Worm (Caenorhabditis elegans) whole organism, early embryonic: ENCODE results near the gene F38B6.6.

Source experiments
- B0310.2 ChIP-seq: sonication (generic microtip); optimal IDR thresholded peaks from 2 replicates; lab custom pipeline; 2016; ENCODE audit warnings: mild to moderate bottlenecking, missing genetic modification characterization, missing compliant biosample characterization
- F13C5.2 ChIP-seq: sonication (generic microtip); optimal IDR thresholded peaks from 2 replicates; lab custom pipeline; 2017; ENCODE audit warnings: mild to moderate bottlenecking, missing genetic modification characterization, inconsistent platforms, missing compliant biosample characterization
- aly-1 ChIP-seq: sonication (generic microtip); optimal IDR thresholded peaks from 2 replicates; lab custom pipeline; 2016; ENCODE audit warnings: missing genetic modification characterization, missing compliant biosample characterization
- ama-1 ChIP-seq: fragments of 150-350 bp; optimal IDR thresholded peaks from 2 replicates; lab custom pipeline; 2014
- ceh-13 ChIP-seq: fragments of 200-800 bp; sonication (Bioruptor generic); optimal IDR thresholded peaks from 2 replicates; lab custom pipeline; 2018; ENCODE audit warnings: mild to moderate bottlenecking, missing genetic modification characterization, missing compliant biosample characterization
- ceh-36 ChIP-seq: sonication (generic microtip); optimal IDR thresholded peaks from 2 replicates; lab custom pipeline; 2016; ENCODE audit warnings: missing genetic modification characterization, inconsistent platforms, missing compliant biosample characterization
- ets-7 ChIP-seq: sonication (generic microtip); optimal IDR thresholded peaks from 2 replicates; lab custom pipeline; 2016; ENCODE audit warnings: missing genotype, missing genetic modification characterization, missing compliant biosample characterization
- flt-1 ChIP-seq: fragments of 200-800 bp; sonication (Bioruptor generic); IDR thresholded peaks from 2 replicates; pipeline ENCODE4 v1.3.6; 2022; ENCODE audit warnings: missing genetic modification characterization, missing compliant biosample characterization
- hmbx-1 ChIP-seq: sonication (generic microtip); optimal IDR thresholded peaks from 2 replicates; lab custom pipeline; 2016; ENCODE audit warnings: mild to moderate bottlenecking, missing genetic modification characterization, missing compliant biosample characterization
- hmg-4 ChIP-seq: fragments of 200-800 bp; sonication (Bioruptor generic); optimal IDR thresholded peaks from 2 replicates; lab custom pipeline; 2018; ENCODE audit warnings: mild to moderate bottlenecking, missing genetic modification characterization, missing compliant biosample characterization
- hnd-1 ChIP-seq: sonication (generic microtip); optimal IDR thresholded peaks from 2 replicates; lab custom pipeline; 2016; ENCODE audit warnings: missing genetic modification characterization, missing compliant biosample characterization
- pes-1 ChIP-seq: fragments of 200-800 bp; sonication (Bioruptor generic); IDR thresholded peaks from 2 replicates; pipeline ENCODE4 v1.3.6; 2022; ENCODE audit warnings: missing genetic modification reagents, missing genetic modification characterization, missing compliant biosample characterization
- scrt-1 ChIP-seq: fragments of 200-800 bp; sonication (Bioruptor generic); IDR thresholded peaks from 2 replicates; pipeline ENCODE4 v1.3.6; 2022; ENCODE audit warnings: missing genetic modification characterization, missing compliant biosample characterization
- sea-1 ChIP-seq: fragments of 200-800 bp; sonication (Bioruptor generic); conservative IDR thresholded peaks from 2 replicates; pipeline ENCODE4 v1.3.6; 2022; ENCODE audit warnings: missing genetic modification characterization, missing compliant biosample characterization
- tbx-11 ChIP-seq: fragments of 200-800 bp; sonication (Bioruptor generic); IDR thresholded peaks from 2 replicates; pipeline ENCODE4 v1.3.6; 2022; ENCODE audit warnings: missing genetic modification characterization, missing compliant biosample characterization
- tbx-37 ChIP-seq: fragments of 200-800 bp; sonication (Bioruptor generic); conservative IDR thresholded peaks from 2 replicates; pipeline ENCODE4 v1.3.6; 2022; ENCODE audit warnings: missing genetic modification reagents, missing genetic modification characterization, missing compliant biosample characterization
- tra-4 ChIP-seq: sonication (generic microtip); optimal IDR thresholded peaks from 2 replicates; lab custom pipeline; 2017; ENCODE audit warnings: missing genetic modification characterization, missing compliant biosample characterization

F38B6.6 gene

DNA sequence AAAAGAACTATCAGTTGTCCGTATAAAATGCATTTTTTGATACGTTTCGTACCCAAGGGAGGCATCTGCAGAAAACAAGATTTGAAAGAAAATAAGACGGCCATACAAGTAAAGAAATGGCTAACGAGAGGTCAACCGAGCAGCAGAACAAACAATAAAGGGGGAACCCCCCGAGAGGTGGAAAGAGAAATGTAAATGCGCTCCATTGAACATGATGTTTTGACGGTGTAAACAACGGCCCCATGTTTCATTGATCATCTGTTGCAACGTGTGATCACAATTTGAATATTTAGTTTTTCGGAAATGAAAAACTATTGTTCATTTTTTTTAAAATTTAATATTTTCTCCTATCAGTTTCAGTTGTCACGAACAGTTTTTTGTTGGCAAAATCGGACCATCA is 39.7 kb upstream of the F38B6.6 start, which contains the start of gene K11G12.6:
TSS of gene K11G12.6 (minus strand) at position 65 of the 400 bp plus-strand sequence.
- TF ChIP-seq ceh-36 (tag; lab: Kevin White, UChicago) (no peak), F13C5.2 (tag; lab: Kevin White, UChicago) (no peak), hmbx-1 (tag; lab: Kevin White, UChicago) (no peak), hmg-4 (GFP tag; lab: Kevin White, UChicago) (no peak), ceh-13 (GFP tag; lab: Kevin White, UChicago) (no peak), hnd-1 (no peak), tbx-37 (GFP tag; lab: Robert Waterston, UW) (no peak), tbx-11 (GFP tag; lab: Robert Waterston, UW) (no peak), aly-1 (tag; lab: Kevin White, UChicago) (no peak)

DNA sequence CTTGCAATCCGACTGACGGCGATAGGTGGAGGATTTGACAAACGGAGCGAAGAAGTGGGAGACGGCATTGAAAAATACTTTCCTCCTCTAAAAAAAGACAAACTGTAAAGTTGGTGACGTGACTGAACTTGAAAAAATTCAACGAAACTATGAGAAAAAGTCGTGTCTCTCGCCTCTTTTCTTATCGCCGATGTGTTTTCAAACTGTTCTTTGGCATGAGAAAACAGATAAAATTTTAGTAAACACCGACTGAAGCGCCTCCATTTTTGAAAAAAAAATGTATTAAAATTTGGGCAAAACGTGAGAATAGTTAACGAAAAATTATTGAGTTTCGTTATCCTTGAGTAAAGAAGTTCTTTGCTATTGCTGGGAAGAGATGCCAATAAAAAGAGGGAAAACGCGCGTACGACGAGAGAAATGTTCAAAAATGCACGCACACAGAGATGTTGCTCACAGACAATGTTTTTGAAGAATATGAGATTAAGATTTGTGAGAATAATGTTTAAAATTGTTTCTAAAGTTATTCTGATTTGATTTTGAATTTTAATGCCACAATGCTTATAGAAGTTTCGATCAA is 39.0 kb upstream of the F38B6.6 start:
- TF ChIP-seq tra-4 (tag; lab: Kevin White, UChicago), result no peak
- TF ChIP-seq hmg-4 (GFP tag; lab: Kevin White, UChicago), result no peak
- TF ChIP-seq hnd-1, result no peak
- TF ChIP-seq ceh-13 (GFP tag; lab: Kevin White, UChicago), result no peak
- TF ChIP-seq ama-1 (lab: Kevin White, UChicago), result no peak
- TF ChIP-seq tbx-11 (GFP tag; lab: Robert Waterston, UW), result no peak
- TF ChIP-seq flt-1 (GFP tag; lab: Robert Waterston, UW), result no peak
- TF ChIP-seq aly-1 (tag; lab: Kevin White, UChicago), result no peak
- TF ChIP-seq ets-7 (tag; lab: Kevin White, UChicago), result no peak
- TF ChIP-seq hmbx-1 (tag; lab: Kevin White, UChicago), result no peak
- TF ChIP-seq pes-1 (GFP tag; lab: Robert Waterston, UW), result no peak
- no peak for TF ChIP-seq ceh-36 (tag; lab: Kevin White, UChicago)
- no peak for TF ChIP-seq scrt-1
- TF ChIP-seq B0310.2 (tag; lab: Kevin White, UChicago), result no peak
- no peak for TF ChIP-seq sea-1 (GFP tag; lab: Robert Waterston, UW)
- no peak for TF ChIP-seq tbx-37 (GFP tag; lab: Robert Waterston, UW)
- TF ChIP-seq F13C5.2 (tag; lab: Kevin White, UChicago), result no peak

ce11 chrX:6725260-6725718 is 35.4 kb upstream of the F38B6.6 start, which contains the start of gene slc-25A10:
TSS of gene slc-25A10 (minus strand) at chrX:6725668.
- TF ChIP-seq ama-1 (lab: Kevin White, UChicago) (no peak), sea-1 (GFP tag; lab: Robert Waterston, UW) (no peak)

DNA sequence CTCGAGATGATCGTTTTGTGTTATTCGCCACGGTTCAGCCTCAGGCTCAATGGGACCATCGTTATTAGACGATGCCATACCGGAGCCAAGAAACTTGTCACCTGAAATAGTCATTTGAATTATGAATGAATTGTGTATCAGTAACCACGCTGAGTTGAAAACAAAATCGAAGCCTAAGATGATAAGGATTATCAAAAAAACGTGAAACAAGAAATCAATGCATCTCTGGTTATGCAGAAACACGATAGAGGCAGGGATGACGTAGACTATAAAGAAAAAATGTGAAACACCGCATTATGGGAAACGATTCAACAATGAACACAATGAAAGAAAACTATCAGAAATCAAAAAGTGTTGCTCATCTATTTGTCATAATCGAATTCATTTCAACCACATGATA is 33.1 kb upstream of the F38B6.6 start, which contains the start of gene smf-1:
TSS of gene smf-1 (minus strand) at position 101 of the 400 bp plus-strand sequence.
- no peak for TF ChIP-seq hnd-1
- no peak for TF ChIP-seq tbx-37 (GFP tag; lab: Robert Waterston, UW)
- no peak for TF ChIP-seq hmg-4 (GFP tag; lab: Kevin White, UChicago)
- TF ChIP-seq aly-1 (tag; lab: Kevin White, UChicago), result no peak
- no peak for TF ChIP-seq ama-1 (lab: Kevin White, UChicago)
- no peak for TF ChIP-seq scrt-1

- TF ChIP-seq tra-4 (tag; lab: Kevin White, UChicago) (no peak), flt-1 (GFP tag; lab: Robert Waterston, UW) (no peak), hmbx-1 (tag; lab: Kevin White, UChicago) (no peak), ceh-36 (tag; lab: Kevin White, UChicago) (no peak), B0310.2 (tag; lab: Kevin White, UChicago) (no peak), ceh-13 (GFP tag; lab: Kevin White, UChicago) (no peak), pes-1 (GFP tag; lab: Robert Waterston, UW) (no peak), tbx-37 (GFP tag; lab: Robert Waterston, UW) (no peak), aly-1 (tag; lab: Kevin White, UChicago) (no peak), F13C5.2 (tag; lab: Kevin White, UChicago) (no peak), ets-7 (tag; lab: Kevin White, UChicago) (no peak), sea-1 (GFP tag; lab: Robert Waterston, UW) (no peak), tbx-11 (GFP tag; lab: Robert Waterston, UW) (no peak), hnd-1 (no peak), ama-1 (lab: Kevin White, UChicago) (no peak), hmg-4 (GFP tag; lab: Kevin White, UChicago) (no peak), scrt-1 (no peak)
These were observed 28.7 kb upstream of the F38B6.6 start, which contains the start of gene smf-2 for ce11 chrX:6718595-6718994. TSS of gene smf-2 (minus strand) at chrX:6718695.

DNA sequence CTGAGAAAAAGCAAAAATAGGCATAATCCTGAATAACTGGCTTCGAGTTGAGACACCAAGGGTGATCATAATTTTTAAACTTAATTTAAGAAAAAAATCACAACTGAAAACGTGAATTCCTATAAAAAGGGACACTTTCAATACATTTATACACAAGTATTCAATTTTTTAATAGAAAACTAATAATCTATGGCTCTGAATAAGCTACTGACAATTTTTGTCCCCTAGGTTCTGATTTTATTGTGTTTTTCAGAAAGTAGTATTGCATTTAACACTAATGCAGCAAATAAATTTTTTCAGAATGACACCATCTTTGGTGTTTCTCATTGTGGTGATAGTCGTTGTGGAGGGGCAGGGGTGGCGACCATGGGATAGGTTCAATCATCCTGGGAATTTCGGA is 23.4 kb upstream of the F38B6.6 start, which contains the start of gene nas-11:
TSS of gene nas-11 (plus strand) at position 301 of the 400 bp plus-strand sequence.
- no peak for TF ChIP-seq tbx-37 (GFP tag; lab: Robert Waterston, UW)
- TF ChIP-seq pes-1 (GFP tag; lab: Robert Waterston, UW), result no peak
- TF ChIP-seq hnd-1, result no peak
- no peak for TF ChIP-seq hmg-4 (GFP tag; lab: Kevin White, UChicago)
- TF ChIP-seq B0310.2 (tag; lab: Kevin White, UChicago), result no peak
- no peak for TF ChIP-seq scrt-1

DNA sequence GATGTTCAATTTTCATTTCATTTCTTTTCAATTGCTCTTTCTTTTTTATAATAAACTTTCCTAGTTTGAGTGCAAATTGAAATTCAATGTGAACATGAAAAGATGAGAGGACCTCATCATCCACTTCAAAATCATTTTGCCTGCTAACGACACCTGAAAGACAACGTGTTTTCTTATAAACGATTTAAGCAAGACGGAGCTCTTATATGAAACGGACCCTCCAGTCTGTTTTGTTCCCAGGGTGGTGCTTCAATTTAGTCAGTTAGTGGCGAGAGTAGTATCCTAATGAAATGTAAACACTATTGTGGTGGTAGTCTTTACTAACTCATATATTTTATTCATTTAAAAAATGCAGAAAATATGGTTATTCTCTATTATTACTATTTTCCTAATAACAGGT is 19.4 kb upstream of the F38B6.6 start, which contains the start of gene acr-3:
TSS of gene acr-3 (plus strand) at position 301 of the 400 bp plus-strand sequence.
- TF ChIP-seq ceh-36 (tag; lab: Kevin White, UChicago) (no peak), B0310.2 (tag; lab: Kevin White, UChicago) (no peak)
